Fruit fly (Drosophila melanogaster): ENCODE measurements around the gene Pka-R1.

The Pka-R1 gene

dm6 chr3L:20798325-20798846 lies 17.5 kb upstream of the Pka-R1 start, which contains the start of the genes CG3698 and tzn:
Gene CG3698, minus strand, starts transcription at chr3L:20798375.
Gene tzn, plus strand, starts transcription at chr3L:20798645.
- TF ChIP-seq CG7745 (tag; optimal IDR thresholded peaks at IDR 0.05) (no peak), Max (GFP tag; optimal IDR thresholded peaks at IDR 0.05) (peak; percentile 86), Fer2 (tag; optimal IDR thresholded peaks at IDR 0.05) (peak; percentile 91), CG4707 (GFP tag; optimal IDR thresholded peaks at IDR 0.05) (peak; percentile 88), trem (tag; optimal IDR thresholded peaks at IDR 0.05) (peak; percentile 90), eyg (GFP tag; optimal IDR thresholded peaks at IDR 0.05) (peak; percentile 82), CG17361 (GFP tag; IDR thresholded peaks at IDR 0.05) (peak; percentile 89), Tbp (GFP tag; optimal IDR thresholded peaks at IDR 0.05) (no peak), Hand (GFP tag; optimal IDR thresholded peaks at IDR 0.05) (peak; percentile 72), so (GFP tag; IDR thresholded peaks at IDR 0.05) (peak; percentile 89; the same call in 2 of the 3 replicates), wdn (GFP tag; IDR thresholded peaks at IDR 0.05) (peak; percentile 87), Sox100B (GFP tag; optimal IDR thresholded peaks at IDR 0.05) (no peak), CG2202 (tag; optimal IDR thresholded peaks at IDR 0.05) (peak; percentile 89), Dip3 (GFP tag; optimal IDR thresholded peaks at IDR 0.05) (peak; percentile 68), C15 (GFP tag; IDR thresholded peaks at IDR 0.05) (peak; percentile 92), vfl (GFP tag; optimal IDR thresholded peaks at IDR 0.05) (peak; percentile 67), tap (tag; optimal IDR thresholded peaks at IDR 0.05) (no peak), CG10209 (GFP tag; optimal IDR thresholded peaks at IDR 0.05) (peak; percentile 97), bsh (GFP tag; optimal IDR thresholded peaks at IDR 0.05) (peak in 1 of 2 experiments; percentile 89), emc (GFP tag; optimal IDR thresholded peaks at IDR 0.05) (peak; percentile 82), CG11456 (GFP tag; IDR thresholded peaks at IDR 0.05) (peak; percentile 98), CG9727 (GFP tag; optimal IDR thresholded peaks at IDR 0.05) (peak; percentile 97), ranshi (GFP tag; IDR thresholded peaks at IDR 0.05) (peak; percentile 94), CG17568 (GFP tag; optimal IDR thresholded peaks at IDR 0.05) (no peak), fu2 (GFP tag; optimal IDR thresholded peaks at IDR 0.05) (peak; percentile 70), Adf1 (GFP tag; IDR thresholded peaks at IDR 0.05) (peak; percentile 73), CG14860 (GFP tag; IDR thresholded peaks at IDR 0.05; ENCODE audit: partially characterized antibody) (0 out of 3 replicates have a peak, but pooled peaks have one; percentile 29), Opbp (GFP tag; IDR thresholded peaks at IDR 0.05; ENCODE audit: partially characterized antibody) (0 out of 3 replicates have a peak, but pooled peaks have one; percentile 9), CG15011 (GFP tag; optimal IDR thresholded peaks at IDR 0.05) (peak; percentile 87), CG2120 (GFP tag; optimal IDR thresholded peaks at IDR 0.05) (peak; percentile 63), CG11560 (tag; IDR thresholded peaks at IDR 0.05) (peak; percentile 79; the same call in 2 of the 3 replicates), chn (GFP tag; optimal IDR thresholded peaks at IDR 0.05) (peak; percentile 87), Ptx1 (GFP tag; IDR thresholded peaks at IDR 0.05) (peak; percentile 91), Doc3 (GFP tag; IDR thresholded peaks at IDR 0.05; ENCODE audit: partially characterized antibody) (no peak), CG3847 (GFP tag; IDR thresholded peaks at IDR 0.05) (peak; percentile 93), CG10654 (GFP tag; optimal IDR thresholded peaks at IDR 0.05) (peak; percentile 95), CG15514 (GFP tag; optimal IDR thresholded peaks at IDR 0.05) (peak; percentile 94), Rx (GFP tag; IDR thresholded peaks at IDR 0.05) (peak; percentile 94), Bgb (GFP tag; IDR thresholded peaks at IDR 0.05; ENCODE audit: partially characterized antibody) (no peak), Chrac-16 (GFP tag; optimal IDR thresholded peaks at IDR 0.05) (peak; percentile 77), lab (GFP tag; optimal IDR thresholded peaks at IDR 0.05) (peak; percentile 98), fd102C (GFP tag; optimal IDR thresholded peaks at IDR 0.05) (peak; percentile 95), CG11085 (GFP tag; IDR thresholded peaks at IDR 0.05) (peak; percentile 96), vvl (GFP tag; IDR thresholded peaks at IDR 0.05) (peak; percentile 97), Oaz (GFP tag; IDR thresholded peaks at IDR 0.05) (peak; percentile 94), CG11723 (GFP tag; optimal IDR thresholded peaks at IDR 0.05) (peak; percentile 90), Mes4 (GFP tag; optimal IDR thresholded peaks at IDR 0.05) (peak; percentile 82), kah (GFP tag; optimal IDR thresholded peaks at IDR 0.05) (peak; percentile 74), CG1024 (GFP tag; IDR thresholded peaks at IDR 0.05) (peak; percentile 87), ac (GFP tag; optimal IDR thresholded peaks at IDR 0.05) (peak; percentile 93)
